Fruit fly (Drosophila melanogaster) whole organism, embryonic: ENCODE measurements around the gene heix.

Experiments
- Bgb ChIP-seq: fragments of 200-800 bp; sonication (Bioruptor generic); IDR thresholded peaks from 2 replicates; pipeline ENCODE4 v1.3.6; 2022; ENCODE audit warnings: missing biosample characterization, missing genetic modification characterization; ENCODE audit not compliant: partially characterized antibody
- CG11696 ChIP-seq: fragments of 200-800 bp; sonication (Bioruptor generic); IDR thresholded peaks from 2 replicates; pipeline ENCODE4 v1.3.6; 2022; ENCODE audit warnings: missing biosample characterization, missing genetic modification characterization
- CG12769 ChIP-seq: fragments of 200-800 bp; sonication (Bioruptor generic); optimal IDR thresholded peaks from 2 replicates; lab custom pipeline; 2019; ENCODE audit warnings: missing biosample characterization, mild to moderate bottlenecking, missing genetic modification characterization, moderate library complexity
- CG14050 ChIP-seq: fragments of 200-800 bp; sonication (Bioruptor generic); IDR thresholded peaks from 3 replicates; pipeline ENCODE4 v1.3.6; 2022; ENCODE audit warnings: missing biosample characterization, missing genetic modification characterization
- CG1529 ChIP-seq: fragments of 200-800 bp; sonication (Bioruptor generic); optimal IDR thresholded peaks from 3 replicates; lab custom pipeline; 2018; ENCODE audit warnings: missing biosample characterization, missing genetic modification characterization
- CG1602 ChIP-seq: fragments of 200-800 bp; sonication (Bioruptor generic); optimal IDR thresholded peaks from 3 replicates; lab custom pipeline; 2016; ENCODE audit warnings: missing biosample characterization, missing genetic modification characterization
- CG16863 ChIP-seq: fragments of 200-800 bp; sonication (Bioruptor generic); optimal IDR thresholded peaks from 3 replicates; lab custom pipeline; 2016; ENCODE audit warnings: missing biosample characterization, missing genetic modification characterization
- CG18476 ChIP-seq: fragments of 200-800 bp; sonication (Bioruptor generic); optimal IDR thresholded peaks from 2 replicates; lab custom pipeline; 2016; ENCODE audit warnings: missing biosample characterization, mild to moderate bottlenecking, missing genetic modification characterization
- CG18619 ChIP-seq: fragments of 200-800 bp; sonication (Bioruptor generic); optimal IDR thresholded peaks from 3 replicates; lab custom pipeline; 2017; ENCODE audit warnings: missing biosample characterization, mild to moderate bottlenecking, missing genetic modification characterization
- CG2202 ChIP-seq: fragments of 200-800 bp; sonication (Bioruptor generic); optimal IDR thresholded peaks from 2 replicates; lab custom pipeline; 2018; ENCODE audit warnings: missing biosample characterization, mild to moderate bottlenecking, missing genetic modification characterization
- CG31441 ChIP-seq: fragments of 200-800 bp; sonication (Bioruptor generic); IDR thresholded peaks from 2 replicates; pipeline ENCODE4 v1.3.6; 2022; ENCODE audit warnings: missing biosample characterization, missing genetic modification characterization
- CG33557 ChIP-seq: fragments of 200-800 bp; sonication (Bioruptor generic); optimal IDR thresholded peaks from 2 replicates; lab custom pipeline; 2019; ENCODE audit warnings: missing biosample characterization, mild to moderate bottlenecking, missing genetic modification characterization, moderate library complexity
- CG4820 ChIP-seq: fragments of 200-800 bp; sonication (Bioruptor generic); optimal IDR thresholded peaks from 3 replicates; lab custom pipeline; 2016; ENCODE audit warnings: missing biosample characterization, missing genetic modification characterization
- CG6683 ChIP-seq: fragments of 200-800 bp; sonication (Bioruptor generic); optimal IDR thresholded peaks from 2 replicates; lab custom pipeline; 2017; ENCODE audit warnings: missing biosample characterization, mild to moderate bottlenecking, missing genetic modification characterization, missing genetic modification reagents
- CG7786 ChIP-seq: fragments of 200-800 bp; sonication (Bioruptor generic); optimal IDR thresholded peaks from 2 replicates; lab custom pipeline; 2016; ENCODE audit warnings: missing biosample characterization, missing genetic modification characterization
- CG9609 ChIP-seq: fragments of 200-800 bp; sonication (Bioruptor generic); optimal IDR thresholded peaks from 3 replicates; lab custom pipeline; 2016; ENCODE audit warnings: missing biosample characterization, missing genetic modification characterization
- CG9932 ChIP-seq: fragments of 200-800 bp; sonication (Bioruptor generic); IDR thresholded peaks from 2 replicates; pipeline ENCODE4 v1.3.6; 2022; ENCODE audit warnings: missing biosample characterization, missing genetic modification characterization
- CrebB ChIP-seq: fragments of 200-800 bp; sonication (Bioruptor generic); optimal IDR thresholded peaks from 3 replicates; lab custom pipeline; 2018; ENCODE audit warnings: missing biosample characterization, mild to moderate bottlenecking, missing genetic modification characterization
- Eip74EF ChIP-seq, 2 experiments: fragments of 200-800 bp in 1 of 2; fragments of >200 bp in 1 of 2; sonication (Bioruptor generic) in 1 of 2; optimal IDR thresholded peaks; 2 replicates each; lab custom pipeline; 2017 to 2019; ENCODE audit warnings: missing biosample characterization in 2 of 2, missing genetic modification characterization in 2 of 2, mild to moderate bottlenecking in 1 of 2, moderate library complexity in 1 of 2
- Ets97D ChIP-seq: fragments of 200-800 bp; sonication (Bioruptor generic); optimal IDR thresholded peaks from 3 replicates; lab custom pipeline; 2016; ENCODE audit warnings: missing biosample characterization, missing genetic modification characterization
- HLHmδ ChIP-seq: fragments of 200-800 bp; sonication (Bioruptor generic); optimal IDR thresholded peaks from 2 replicates; lab custom pipeline; 2018; ENCODE audit warnings: missing biosample characterization, mild to moderate bottlenecking, missing genetic modification characterization, moderate library complexity
- Hr51 ChIP-seq, 2 experiments: fragments of 200-800 bp; sonication (Bioruptor generic); optimal IDR thresholded peaks; 2 replicates in 1 of 2; 3 replicates in 1 of 2; lab custom pipeline; 2016 to 2018; ENCODE audit warnings: missing biosample characterization in 2 of 2, missing genetic modification characterization in 2 of 2, mild to moderate bottlenecking in 1 of 2, moderate library complexity in 1 of 2
- Kr ChIP-seq: fragments of 200-800 bp; sonication (Bioruptor generic); optimal IDR thresholded peaks from 2 replicates; lab custom pipeline; 2017; ENCODE audit warnings: missing biosample characterization, mild to moderate bottlenecking, missing genetic modification characterization
- Lhr ChIP-seq: fragments of 200-800 bp; sonication (Bioruptor generic); optimal IDR thresholded peaks from 3 replicates; lab custom pipeline; 2017; ENCODE audit warnings: mild to moderate bottlenecking, missing biosample characterization, missing genetic modification reagents, missing genetic modification characterization
- Scr ChIP-seq: fragments of 200-800 bp; sonication (Bioruptor generic); IDR thresholded peaks from 2 replicates; pipeline ENCODE4 v1.3.6; 2022; ENCODE audit warnings: missing biosample characterization, missing genetic modification characterization; ENCODE audit not compliant: partially characterized antibody
- Side ChIP-seq: fragments of 200-800 bp; sonication (Bioruptor generic); optimal IDR thresholded peaks from 2 replicates; lab custom pipeline; 2016; ENCODE audit warnings: missing biosample characterization, missing genetic modification characterization
- Six4 ChIP-seq: fragments of 200-800 bp; sonication (Bioruptor generic); optimal IDR thresholded peaks from 2 replicates; lab custom pipeline; 2016; ENCODE audit warnings: missing biosample characterization, missing genetic modification characterization
- Xrp1 ChIP-seq: fragments of 200-800 bp; sonication (Bioruptor generic); IDR thresholded peaks from 2 replicates; pipeline ENCODE4 v1.3.6; 2022; ENCODE audit warnings: missing biosample characterization, missing genetic modification characterization
- YL-1 ChIP-seq: fragments of 200-800 bp; sonication (Bioruptor generic); optimal IDR thresholded peaks from 3 replicates; lab custom pipeline; 2017; ENCODE audit warnings: missing biosample characterization, mild to moderate bottlenecking, missing genetic modification characterization
- bowl ChIP-seq: fragments of 200-800 bp; sonication (Bioruptor generic); IDR thresholded peaks from 2 replicates; pipeline ENCODE4 v1.3.6; 2022; ENCODE audit warnings: missing biosample characterization, missing genetic modification characterization
- bsh ChIP-seq, 2 experiments: fragments of 200-800 bp; sonication (Bioruptor generic); optimal IDR thresholded peaks; 2 replicates each; lab custom pipeline; 2017 to 2018; ENCODE audit warnings: mild to moderate bottlenecking in 2 of 2, missing biosample characterization in 2 of 2, missing genetic modification characterization in 2 of 2, moderate library complexity in 1 of 2
- crc ChIP-seq: fragments of 200-800 bp; sonication (Bioruptor generic); optimal IDR thresholded peaks from 2 replicates; lab custom pipeline; 2016; ENCODE audit warnings: missing biosample characterization, missing genetic modification characterization
- croc ChIP-seq: fragments of 200-800 bp; sonication (Bioruptor generic); conservative IDR thresholded peaks from 3 replicates; pipeline ENCODE4 v1.3.6; 2022; ENCODE audit warnings: missing biosample characterization, missing genetic modification characterization
- crp ChIP-seq, 2 experiments: fragments of 200-800 bp; sonication (Bioruptor generic); optimal IDR thresholded peaks; 2 replicates in 1 of 2; 3 replicates in 1 of 2; lab custom pipeline; 2017; ENCODE audit warnings: missing biosample characterization in 2 of 2, missing genetic modification characterization in 2 of 2, mild to moderate bottlenecking in 1 of 2, moderate library complexity in 1 of 2
- dm ChIP-seq: fragments of 200-800 bp; sonication (Bioruptor generic); optimal IDR thresholded peaks from 3 replicates; lab custom pipeline; 2016; ENCODE audit warnings: missing biosample characterization, missing genetic modification characterization
- dmrt11E ChIP-seq: fragments of 200-800 bp; sonication (Bioruptor generic); optimal IDR thresholded peaks from 3 replicates; lab custom pipeline; 2018; ENCODE audit warnings: missing biosample characterization, mild to moderate bottlenecking, missing genetic modification characterization, moderate library complexity
- eyg ChIP-seq: fragments of 200-800 bp; sonication (Bioruptor generic); optimal IDR thresholded peaks from 3 replicates; lab custom pipeline; 2016; ENCODE audit warnings: missing biosample characterization, missing genetic modification characterization
- gfzf ChIP-seq: fragments of 200-800 bp; sonication (Bioruptor generic); optimal IDR thresholded peaks from 2 replicates; lab custom pipeline; 2016; ENCODE audit warnings: missing biosample characterization, mild to moderate bottlenecking, missing genetic modification characterization, moderate library complexity
- gro ChIP-seq: fragments of 200-800 bp; sonication (Bioruptor generic); optimal IDR thresholded peaks from 2 replicates; lab custom pipeline; 2016; ENCODE audit warnings: missing biosample characterization, missing genetic modification characterization
- gsb-n ChIP-seq: fragments of 200-800 bp; sonication (Bioruptor generic); optimal IDR thresholded peaks from 3 replicates; lab custom pipeline; 2018; ENCODE audit warnings: missing biosample characterization, mild to moderate bottlenecking, missing genetic modification characterization
- hb ChIP-seq: fragments of 200-800 bp; sonication (Bioruptor generic); IDR thresholded peaks from 3 replicates; pipeline ENCODE4 v1.3.6; 2022; ENCODE audit warnings: missing biosample characterization, missing genetic modification characterization; ENCODE audit not compliant: partially characterized antibody
- her ChIP-seq: fragments of 200-800 bp; sonication (Bioruptor generic); optimal IDR thresholded peaks from 2 replicates; lab custom pipeline; 2016; ENCODE audit warnings: missing biosample characterization, missing genetic modification characterization
- lov ChIP-seq, 2 experiments: fragments of 200-800 bp in 1 of 2; fragments of >200 bp in 1 of 2; sonication (Bioruptor generic) in 1 of 2; IDR thresholded peaks in 1 of 2; optimal IDR thresholded peaks in 1 of 2; 2 replicates in 1 of 2; 3 replicates in 1 of 2; pipeline versions ENCODE4 v1.3.6 to Lab custom; 2017 to 2022; ENCODE audit warnings: missing biosample characterization in 1 of 2, missing genetic modification characterization in 1 of 2
- nerfin-2 ChIP-seq: fragments of 200-800 bp; sonication (Bioruptor generic); IDR thresholded peaks from 2 replicates; pipeline ENCODE4 v1.3.6; 2022; ENCODE audit warnings: missing biosample characterization, missing genetic modification characterization; ENCODE audit not compliant: partially characterized antibody
- sens-2 ChIP-seq: fragments of 200-800 bp; sonication (Bioruptor generic); IDR thresholded peaks from 2 replicates; pipeline ENCODE4 v1.3.6; 2022; ENCODE audit warnings: missing biosample characterization, missing genetic modification characterization
- sob ChIP-seq: fragments of 200-800 bp; sonication (Bioruptor generic); IDR thresholded peaks from 2 replicates; pipeline ENCODE4 v1.3.6; 2022; ENCODE audit warnings: missing biosample characterization, missing genetic modification characterization
- stwl ChIP-seq: fragments of 200-800 bp; sonication (Bioruptor generic); optimal IDR thresholded peaks from 3 replicates; lab custom pipeline; 2018; ENCODE audit warnings: missing biosample characterization, mild to moderate bottlenecking, missing genetic modification characterization, moderate library complexity
- tap ChIP-seq: fragments of 200-800 bp; optimal IDR thresholded peaks from 3 replicates; lab custom pipeline; 2019; ENCODE audit warnings: missing biosample characterization, mild to moderate bottlenecking, missing genetic modification characterization, moderate library complexity
- toy ChIP-seq: fragments of 200-800 bp; sonication (Bioruptor generic); IDR thresholded peaks from 2 replicates; pipeline ENCODE4 v1.3.6; 2022; ENCODE audit warnings: missing biosample characterization, missing genetic modification characterization

The heix gene

DNA sequence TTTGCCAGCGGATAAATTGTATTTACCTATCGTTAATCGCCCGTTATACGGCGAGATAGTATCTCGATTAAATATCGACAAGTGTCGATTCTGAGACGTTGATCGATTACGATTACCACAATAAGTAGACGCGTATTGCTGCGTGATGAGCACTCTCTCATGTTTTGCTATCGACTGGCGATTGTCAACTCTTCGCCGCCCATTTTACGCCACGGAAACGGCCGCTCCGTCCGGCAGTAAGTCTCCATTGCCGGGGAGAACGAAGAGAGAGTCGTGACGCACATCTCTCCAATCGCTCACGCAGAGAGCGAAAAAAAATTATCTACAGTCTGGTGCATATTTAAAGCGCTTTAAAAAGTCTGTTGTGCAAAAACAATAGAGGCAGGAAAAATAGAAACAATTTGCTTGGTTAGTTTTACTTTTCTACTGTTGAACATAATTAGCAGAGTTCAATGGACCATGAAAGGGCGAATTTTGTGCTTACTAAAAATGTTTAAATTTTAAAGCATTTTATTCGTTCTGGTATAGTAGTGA is 48.0 kb downstream of the heix start, which contains the start of gene CG46309 (continued):
- TF ChIP-seq crc (GFP tag; lab: Kevin White, UChicago) (peak; percentile 38), gsb-n (tag; lab: Kevin White, UChicago) (peak; percentile 12), croc (GFP tag; lab: Robert Waterston, UW) (no peak), dm (GFP tag; lab: Kevin White, UChicago) (no peak), nerfin-2 (peak; percentile 99), lov (optimal IDR thresholded peaks at IDR 0.05; lab: Kevin White, UChicago) (no peak), lov (GFP tag; IDR thresholded peaks at IDR 0.05; lab: Robert Waterston, UW) (no peak), CG14050 (peak; percentile 23; the same call in 1 of the 3 replicates), CG7786 (GFP tag; lab: Kevin White, UChicago) (peak; percentile 3), Lhr (GFP tag; lab: Kevin White, UChicago) (no peak), YL-1 (GFP tag; lab: Kevin White, UChicago) (no peak), gfzf (GFP tag; lab: Kevin White, UChicago) (no peak), CG18476 (peak; percentile 19), gro (GFP tag; lab: Kevin White, UChicago) (peak; percentile 25), CG2202 (tag; lab: Kevin White, UChicago) (no peak), Xrp1 (GFP tag; lab: Robert Waterston, UW) (peak; percentile 44; the same call in 1 of the 2 replicates), Scr (peak; percentile 89), CG1529 (GFP tag; lab: Kevin White, UChicago) (no peak), bowl (GFP tag; lab: Robert Waterston, UW) (peak; percentile 53; the same call in 1 of the 2 replicates), CG16863 (GFP tag; lab: Kevin White, UChicago) (peak; percentile 15), stwl (tag; lab: Kevin White, UChicago) (peak; percentile 96), Kr (GFP tag; lab: Kevin White, UChicago) (no peak), CG9609 (GFP tag; lab: Kevin White, UChicago) (no peak), her (GFP tag; lab: Kevin White, UChicago) (peak; percentile 7), CG11696 (peak; percentile 94), CG1602 (GFP tag; lab: Kevin White, UChicago) (peak; percentile 10), crp (GFP tag; optimal IDR thresholded peaks at IDR 0.05; lab: Kevin White, UChicago) (no peak), sens-2 (GFP tag; lab: Robert Waterston, UW) (no peak), CG6683 (GFP tag; lab: Kevin White, UChicago) (no peak), CG12769 (tag; lab: Kevin White, UChicago) (no peak), Side (GFP tag; lab: Kevin White, UChicago) (no peak), tap (tag; lab: Kevin White, UChicago) (peak; percentile 47), Six4 (GFP tag; lab: Kevin White, UChicago) (peak; percentile 28), sob (no peak; the same call in 1 of the 2 replicates), Eip74EF (GFP tag; optimal IDR thresholded peaks at IDR 0.05; lab: Kevin White, UChicago) (no peak), Ets97D (GFP tag; lab: Kevin White, UChicago) (peak; percentile 49), eyg (GFP tag; lab: Kevin White, UChicago) (no peak), CG31441 (GFP tag; lab: Robert Waterston, UW) (no peak), CG33557 (no peak), hb (GFP tag; lab: Robert Waterston, UW) (peak; percentile 89; the same call in 2 of the 3 replicates), CG18619 (GFP tag; lab: Kevin White, UChicago) (peak; percentile 25), bsh (GFP tag; optimal IDR thresholded peaks at IDR 0.05; lab: Kevin White, UChicago) (no peak), HLHmδ (no peak), toy (no peak), Hr51 (GFP tag; optimal IDR thresholded peaks at IDR 0.05; lab: Kevin White, UChicago) (peak in 1 of 2 experiments; percentile 31), CG9932 (GFP tag; lab: Robert Waterston, UW) (no peak), CrebB (peak; percentile 72), dmrt11E (tag; lab: Kevin White, UChicago) (no peak), Bgb (GFP tag; lab: Robert Waterston, UW) (peak; percentile 94), CG4820 (GFP tag; lab: Kevin White, UChicago) (no peak)
